Worm (Caenorhabditis elegans) whole organism, mixed stage, embryonic: ENCODE data around the gene spp-26.

ENCODE experiments used
- M03D4.4 ChIP-seq: sonication (generic microtip); optimal IDR thresholded peaks from 2 replicates; lab custom pipeline; 2017; ENCODE audit warnings: mild to moderate bottlenecking, missing genetic modification characterization, missing compliant biosample characterization
- bed-3 ChIP-seq: fragments of 200-800 bp; sonication (Bioruptor generic); optimal IDR thresholded peaks from 3 replicates; lab custom pipeline; 2018; ENCODE audit warnings: mild to moderate bottlenecking, missing genetic modification characterization, moderate library complexity, missing compliant biosample characterization
- ceh-39 ChIP-seq: fragments of 150-350 bp; optimal IDR thresholded peaks from 2 replicates; lab custom pipeline; 2014; ENCODE audit warnings: missing biosample characterization, missing genetic modification characterization
- ceh-43 ChIP-seq: fragments of 200-800 bp; sonication (Bioruptor generic); optimal IDR thresholded peaks from 2 replicates; lab custom pipeline; 2018; ENCODE audit warnings: mild to moderate bottlenecking, missing genetic modification characterization, moderate library complexity, missing compliant biosample characterization
- ceh-83 ChIP-seq: fragments of 200-800 bp; sonication (Bioruptor generic); optimal IDR thresholded peaks from 2 replicates; lab custom pipeline; 2018; ENCODE audit warnings: mild to moderate bottlenecking, missing genetic modification characterization, missing compliant biosample characterization
- ces-1 ChIP-seq: fragments of 150-350 bp; optimal IDR thresholded peaks from 2 replicates; lab custom pipeline; 2014; ENCODE audit warnings: missing biosample characterization, missing genetic modification reagents, missing genetic modification characterization
- drap-1 ChIP-seq: fragments of 200-800 bp; sonication (Bioruptor generic); optimal IDR thresholded peaks from 3 replicates; lab custom pipeline; 2018; ENCODE audit warnings: mild to moderate bottlenecking, missing genetic modification characterization, missing compliant biosample characterization
- elt-1 ChIP-seq: sonication (generic microtip); optimal IDR thresholded peaks from 2 replicates; lab custom pipeline; 2017; ENCODE audit warnings: missing genetic modification characterization, mild to moderate bottlenecking, missing compliant biosample characterization, antibody characterized with exemption, moderate library complexity, borderline replicate concordance; ENCODE audit not compliant: insufficient read depth
- elt-3 ChIP-seq: fragments of 150-350 bp; optimal IDR thresholded peaks from 2 replicates; lab custom pipeline; 2014; ENCODE audit warnings: missing biosample characterization, missing genetic modification characterization
- flh-1 ChIP-seq: fragments of 200-800 bp; sonication (Bioruptor generic); optimal IDR thresholded peaks from 2 replicates; lab custom pipeline; 2018; ENCODE audit warnings: mild to moderate bottlenecking, missing genetic modification characterization, moderate library complexity, missing compliant biosample characterization
- ham-2 ChIP-seq: fragments of 200-800 bp; sonication (Bioruptor generic); optimal IDR thresholded peaks from 2 replicates; lab custom pipeline; 2018; ENCODE audit warnings: mild to moderate bottlenecking, missing genetic modification characterization, missing compliant biosample characterization
- hlh-1 ChIP-seq: fragments of 150-350 bp; optimal IDR thresholded peaks from 2 replicates; lab custom pipeline; 2014; ENCODE audit warnings: missing biosample characterization, missing genetic modification reagents, missing genetic modification characterization
- lin-13 ChIP-seq: fragments of 150-350 bp; optimal IDR thresholded peaks from 2 replicates; lab custom pipeline; 2014; ENCODE audit warnings: missing biosample characterization, missing genetic modification characterization
- lin-32 ChIP-seq: fragments of 200-800 bp; sonication (Bioruptor generic); optimal IDR thresholded peaks from 2 replicates; lab custom pipeline; 2018; ENCODE audit warnings: mild to moderate bottlenecking, missing genetic modification characterization, missing compliant biosample characterization
- lsy-2 ChIP-seq: fragments of 150-350 bp; optimal IDR thresholded peaks from 2 replicates; lab custom pipeline; 2014; ENCODE audit warnings: missing biosample characterization, missing genetic modification characterization
- mab-5 ChIP-seq: fragments of 150-350 bp; optimal IDR thresholded peaks from 2 replicates; lab custom pipeline; 2014; ENCODE audit warnings: missing biosample characterization, missing genetic modification characterization
- mep-1 ChIP-seq: fragments of 150-350 bp; optimal IDR thresholded peaks from 2 replicates; lab custom pipeline; 2017; ENCODE audit warnings: missing biosample characterization, missing genetic modification reagents, missing genetic modification characterization, inconsistent platforms
- mls-2 ChIP-seq: sonication (generic microtip); optimal IDR thresholded peaks from 2 replicates; lab custom pipeline; 2016; ENCODE audit warnings: mild to moderate bottlenecking, missing genetic modification characterization, moderate library complexity, missing compliant biosample characterization
- nhr-12 ChIP-seq: fragments of 150-350 bp; optimal IDR thresholded peaks from 2 replicates; lab custom pipeline; 2014; ENCODE audit warnings: missing biosample characterization, missing genetic modification characterization
- nhr-237 ChIP-seq: fragments of 150-350 bp; optimal IDR thresholded peaks from 2 replicates; lab custom pipeline; 2014; ENCODE audit warnings: missing biosample characterization, missing genetic modification characterization
- nhr-28 ChIP-seq: fragments of 150-350 bp; optimal IDR thresholded peaks from 2 replicates; lab custom pipeline; 2014; ENCODE audit warnings: missing biosample characterization, missing genetic modification characterization
- nhr-76 ChIP-seq: sonication (generic microtip); optimal IDR thresholded peaks from 2 replicates; lab custom pipeline; 2017; ENCODE audit warnings: missing biosample characterization, missing genetic modification characterization
- pha-4 ChIP-seq: fragments of 150-350 bp; optimal IDR thresholded peaks from 2 replicates; lab custom pipeline; 2018; ENCODE audit warnings: missing biosample characterization, missing genetic modification reagents, missing genetic modification characterization
- snpc-4 ChIP-seq: fragments of 150-350 bp; optimal IDR thresholded peaks from 2 replicates; lab custom pipeline; 2014; ENCODE audit warnings: missing biosample characterization, missing genetic modification characterization
- sptf-1 ChIP-seq: sonication (generic microtip); optimal IDR thresholded peaks from 2 replicates; lab custom pipeline; 2017; ENCODE audit warnings: mild to moderate bottlenecking, missing genetic modification characterization, moderate library complexity, missing compliant biosample characterization
- tbx-8 ChIP-seq: fragments of 200-800 bp; sonication (Bioruptor generic); optimal IDR thresholded peaks from 2 replicates; lab custom pipeline; 2018; ENCODE audit warnings: mild to moderate bottlenecking, missing genetic modification characterization, moderate library complexity, missing compliant biosample characterization
- unc-39 ChIP-seq: fragments of 150-350 bp; optimal IDR thresholded peaks from 2 replicates; lab custom pipeline; 2014; ENCODE audit warnings: missing biosample characterization, missing genetic modification characterization
- unc-62 ChIP-seq: fragments of 150-350 bp; optimal IDR thresholded peaks from 2 replicates; lab custom pipeline; 2014; ENCODE audit warnings: missing biosample characterization, missing genetic modification reagents, missing genetic modification characterization
- zip-8 ChIP-seq: fragments of 150-350 bp; optimal IDR thresholded peaks from 2 replicates; lab custom pipeline; 2014; ENCODE audit warnings: missing biosample characterization, missing genetic modification characterization
- ztf-11 ChIP-seq: fragments of 150-350 bp; optimal IDR thresholded peaks from 2 replicates; lab custom pipeline; 2014; ENCODE audit warnings: missing biosample characterization, missing genetic modification characterization

Gene spp-26

ce11 chrV:6559105-6559504, at the start of gene spp-26:
TSS of gene spp-26 (minus strand) at chrV:6559205.
- TF ChIP-seq lin-32 (GFP tag; lab: Kevin White, UChicago) = no peak
- no peak for TF ChIP-seq nhr-237 (tag; lab: Kevin White, UChicago)
- TF ChIP-seq mab-5 (tag; lab: Kevin White, UChicago) = no peak
- TF ChIP-seq flh-1 = no peak
- TF ChIP-seq unc-62 (GFP tag; lab: Kevin White, UChicago) = no peak
- TF ChIP-seq zip-8 (tag; lab: Kevin White, UChicago) = no peak
- no peak for TF ChIP-seq ztf-11 (tag; lab: Kevin White, UChicago)
- no peak for TF ChIP-seq M03D4.4 (tag; lab: Kevin White, UChicago)
- TF ChIP-seq nhr-12 (tag; lab: Kevin White, UChicago) = no peak
- no peak for TF ChIP-seq hlh-1 (tag; lab: Kevin White, UChicago)
- no peak for TF ChIP-seq snpc-4 (tag; lab: Kevin White, UChicago)
- no peak for TF ChIP-seq bed-3 (GFP tag; lab: Kevin White, UChicago)
- no peak for TF ChIP-seq ces-1 (GFP tag; lab: Kevin White, UChicago)
- no peak for TF ChIP-seq drap-1 (GFP tag; lab: Kevin White, UChicago)
- no peak for TF ChIP-seq nhr-28 (tag; lab: Kevin White, UChicago)
- TF ChIP-seq elt-1 (tag; lab: Kevin White, UChicago) = no peak

- no peak for TF ChIP-seq ceh-83 (GFP tag; lab: Kevin White, UChicago)
- TF ChIP-seq zip-8 (tag; lab: Kevin White, UChicago) = no peak
- TF ChIP-seq bed-3 (GFP tag; lab: Kevin White, UChicago) = no peak
- TF ChIP-seq tbx-8 (GFP tag; lab: Kevin White, UChicago) = no peak
- TF ChIP-seq lin-13 (tag; lab: Kevin White, UChicago) = no peak
- TF ChIP-seq lsy-2 (tag; lab: Kevin White, UChicago) = no peak
- no peak for TF ChIP-seq unc-39 (tag; lab: Kevin White, UChicago)
- TF ChIP-seq mab-5 (tag; lab: Kevin White, UChicago) = no peak
- TF ChIP-seq unc-62 (GFP tag; lab: Kevin White, UChicago) = no peak
- TF ChIP-seq pha-4 (tag; lab: Kevin White, UChicago) = no peak
- TF ChIP-seq ham-2 = no peak
Measured at ce11 chrV:6606197-6606596, 47.2 kb upstream of the spp-26 start.

ce11 chrV:6605275-6605674, 46.3 kb upstream of the spp-26 start, which contains the start of gene ZK1055.7:
TSS of gene ZK1055.7 (minus strand) at chrV:6605375.
- TF ChIP-seq nhr-12 (tag; lab: Kevin White, UChicago) (no peak), mab-5 (tag; lab: Kevin White, UChicago) (no peak), nhr-76 (tag; lab: Kevin White, UChicago) (no peak), unc-39 (tag; lab: Kevin White, UChicago) (no peak), lin-13 (tag; lab: Kevin White, UChicago) (no peak)

DNA sequence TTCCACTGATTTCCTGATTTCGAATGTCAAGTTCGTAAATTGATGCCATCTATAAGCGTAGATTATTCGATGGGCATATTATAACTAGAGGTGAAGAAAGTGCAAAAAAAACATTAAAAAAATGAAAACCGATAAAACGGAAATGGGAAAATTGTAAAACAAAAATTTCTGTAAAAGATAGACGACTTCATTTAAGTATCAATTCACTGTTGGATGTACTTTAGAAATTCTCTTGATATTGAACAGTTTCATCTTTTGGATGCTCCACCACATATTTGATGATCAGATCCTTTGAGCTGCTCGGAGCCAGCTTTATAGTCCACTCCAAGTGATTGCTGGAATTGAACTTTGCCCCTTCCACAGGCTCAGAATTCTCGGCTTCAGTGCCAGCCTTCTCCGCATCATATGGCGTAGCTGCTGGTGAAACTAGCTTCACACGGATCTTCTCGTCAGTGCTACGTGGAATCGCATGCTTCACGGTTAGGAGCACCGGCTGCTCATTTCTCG, 43.6 kb upstream of the spp-26 start, which contains the start of gene ZK1055.6:
ZK1055.6 (minus strand) TSS at position 51 of the 507 bp plus-strand sequence.
- TF ChIP-seq pha-4 (tag; lab: Kevin White, UChicago) (no peak), hlh-1 (tag; lab: Kevin White, UChicago) (no peak), nhr-76 (tag; lab: Kevin White, UChicago) (no peak), unc-62 (GFP tag; lab: Kevin White, UChicago) (no peak), ceh-43 (GFP tag; lab: Kevin White, UChicago) (no peak), drap-1 (GFP tag; lab: Kevin White, UChicago) (no peak), flh-1 (no peak), lin-13 (tag; lab: Kevin White, UChicago) (no peak), mls-2 (no peak), elt-3 (tag; lab: Kevin White, UChicago) (no peak), sptf-1 (tag; lab: Kevin White, UChicago) (no peak), M03D4.4 (tag; lab: Kevin White, UChicago) (no peak), lsy-2 (tag; lab: Kevin White, UChicago) (no peak), ceh-83 (GFP tag; lab: Kevin White, UChicago) (no peak), snpc-4 (tag; lab: Kevin White, UChicago) (no peak)

- TF ChIP-seq hlh-1 (tag; lab: Kevin White, UChicago) (peak; percentile 32), tbx-8 (GFP tag; lab: Kevin White, UChicago) (no peak), lin-13 (tag; lab: Kevin White, UChicago) (peak; percentile 2), ceh-39 (tag; lab: Kevin White, UChicago) (no peak), mep-1 (peak; percentile 39)
Measured at ce11 chrV:6593700-6594244, 34.8 kb upstream of the spp-26 start, which contains the start of gene hcp-1. TSS of gene hcp-1 (plus strand) at chrV:6594194.
